Worm (Caenorhabditis elegans) whole organism, young adult: ENCODE data around the gene flwr-1.

Experiments used
- C06A6.2 ChIP-seq: fragments of 200-800 bp; sonication (Bioruptor generic); conservative IDR thresholded peaks from 2 replicates; pipeline ENCODE4 v1.3.6; 2022; ENCODE audit warnings: missing genetic modification characterization, missing compliant biosample characterization
- C17E4.6 ChIP-seq: fragments of 200-800 bp; sonication (Bioruptor generic); IDR thresholded peaks from 2 replicates; pipeline ENCODE4 v1.3.6; 2022; ENCODE audit warnings: missing genetic modification reagents, missing genetic modification characterization, missing compliant biosample characterization
- atf-7 ChIP-seq: sonication (generic microtip); optimal IDR thresholded peaks from 2 replicates; lab custom pipeline; 2017; ENCODE audit warnings: mild to moderate bottlenecking, missing genetic modification characterization, missing compliant biosample characterization
- efl-1 ChIP-seq: fragments of 150-350 bp; optimal IDR thresholded peaks from 2 replicates; lab custom pipeline; 2014; ENCODE audit warnings: missing biosample characterization, missing genetic modification reagents, missing genetic modification characterization
- ets-4 ChIP-seq: fragments of 200-800 bp; sonication (Bioruptor generic); optimal IDR thresholded peaks from 2 replicates; lab custom pipeline; 2018; ENCODE audit warnings: mild to moderate bottlenecking, missing genetic modification characterization, missing compliant biosample characterization
- hrde-1 ChIP-seq: sonication (generic microtip); optimal IDR thresholded peaks from 2 replicates; lab custom pipeline; 2016; ENCODE audit warnings: missing genetic modification characterization, mild to moderate bottlenecking, missing compliant biosample characterization, moderate library complexity, missing genotype, missing genetic modification reagents, borderline replicate concordance
- lsl-1 ChIP-seq: fragments of 200-800 bp; sonication (Bioruptor generic); optimal IDR thresholded peaks from 2 replicates; lab custom pipeline; 2018; ENCODE audit warnings: mild to moderate bottlenecking, missing genetic modification characterization, moderate library complexity, missing compliant biosample characterization
- mes-4 ChIP-seq: sonication (generic microtip); optimal IDR thresholded peaks from 2 replicates; lab custom pipeline; 2016; ENCODE audit warnings: missing genotype, missing genetic modification characterization, missing compliant biosample characterization
- rec-8 ChIP-seq, 2 experiments: sonication (generic microtip); optimal IDR thresholded peaks; 2 replicates each; lab custom pipeline; 2016; ENCODE audit warnings: mild to moderate bottlenecking in 2 of 2, missing genetic modification characterization in 2 of 2, missing genetic modification reagents in 2 of 2, missing genotype in 2 of 2, missing biosample characterization in 1 of 2, missing compliant biosample characterization in 1 of 2, moderate library complexity in 1 of 2

DNA sequence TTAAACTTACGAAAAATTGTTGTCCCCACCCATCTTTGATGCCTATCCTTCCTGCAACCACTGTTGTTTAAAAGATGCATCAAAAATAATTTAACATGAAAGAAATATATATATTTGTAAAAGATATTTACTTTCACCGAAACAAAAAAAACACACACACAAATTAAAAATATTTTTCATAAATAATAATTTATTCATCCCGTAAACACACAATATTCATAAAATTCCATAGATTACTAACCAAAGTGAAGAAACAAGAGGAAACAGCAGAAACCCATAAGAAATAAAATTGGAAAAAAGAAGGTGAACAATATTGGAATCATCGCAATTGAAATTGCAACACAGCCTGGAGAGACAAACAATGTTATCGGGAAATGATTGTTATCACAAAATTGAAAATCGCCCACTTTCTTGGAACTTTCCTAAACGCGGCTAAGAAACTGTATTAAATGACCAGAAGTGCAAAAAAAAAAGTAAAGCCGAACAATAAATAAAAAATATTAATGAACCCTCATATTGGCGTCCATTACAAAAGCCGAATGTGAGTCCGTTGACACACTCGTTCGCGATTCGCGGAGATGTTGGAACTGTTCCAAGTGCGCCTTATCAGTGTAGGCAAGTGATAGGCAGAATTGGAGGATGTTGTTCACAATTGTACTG, 34.0 kb upstream of the flwr-1 start, which contains the start of gene slc-25A18.1:
- TF ChIP-seq hrde-1 (tag; lab: Kevin White, UChicago) (no peak), rec-8 (tag; optimal IDR thresholded peaks at IDR 0.05; lab: Kevin White, UChicago) (no peak), atf-7 (tag; lab: Kevin White, UChicago) (no peak), ets-4 (GFP tag; lab: Kevin White, UChicago) (no peak), mes-4 (tag; lab: Kevin White, UChicago) (no peak), C06A6.2 (no peak), efl-1 (no peak), lsl-1 (no peak), C17E4.6 (GFP tag; lab: Robert Waterston, UW) (no peak)
